In the genomic region with DNA sequence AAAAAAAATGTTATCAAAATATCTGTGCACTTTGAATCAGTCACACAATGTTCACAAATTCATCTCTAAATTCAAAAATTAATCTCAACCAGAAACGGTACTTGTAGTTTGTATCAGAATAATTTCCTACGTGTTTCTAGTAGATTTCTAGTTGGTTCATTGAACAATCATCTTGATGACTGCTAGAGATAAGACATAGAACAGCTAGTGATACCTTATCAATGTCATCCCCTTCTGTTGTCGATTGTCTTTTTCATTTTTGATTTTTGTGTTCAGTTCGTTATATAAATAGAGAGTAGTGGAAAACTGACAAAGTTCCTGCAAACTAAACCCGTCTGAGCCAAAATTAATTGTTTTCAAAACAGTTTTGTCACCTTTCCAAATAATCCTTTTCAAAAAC, we compare ENCODE assay signal across 7 worm cellular contexts.
A peak's percentile ranks its signal among the peaks of the same experiment; 100 is the strongest.
TF ChIP-seq lines count a peak whose summit lies in the region.

No protein-coding gene starts in this region.

TF ChIP-seq in whole organism, L1 larva, 84 proteins besides CTCF, POLR2A, EP300 and RAD21 (continues in another document):
- TF ChIP-seq elt-2 (tag; optimal IDR thresholded peaks at IDR 0.05; lab: Kevin White, UChicago) (peak; percentile 55), tlp-1 (tag; optimal IDR thresholded peaks at IDR 0.05; lab: Kevin White, UChicago) (no peak), nhr-19 (GFP tag; conservative IDR thresholded peaks at IDR 0.05; lab: Robert Waterston, UW) (0 out of 2 replicates have a peak, but pooled peaks have one; percentile 6), unc-130 (tag; optimal IDR thresholded peaks at IDR 0.05; lab: Kevin White, UChicago) (no peak), pqm-1 (tag; optimal IDR thresholded peaks at IDR 0.05; lab: Kevin White, UChicago) (peak; percentile 55), blmp-1 (tag; optimal IDR thresholded peaks at IDR 0.05; lab: Kevin White, UChicago) (peak; percentile 18), nhr-76 (tag; optimal IDR thresholded peaks at IDR 0.05; lab: Kevin White, UChicago) (no peak), fkh-4 (tag; optimal IDR thresholded peaks at IDR 0.05; lab: Kevin White, UChicago; ENCODE audit: borderline replicate concordance) (no peak), snu-23 (GFP tag; optimal IDR thresholded peaks at IDR 0.05; lab: Kevin White, UChicago) (peak; percentile 23), nhr-20 (tag; optimal IDR thresholded peaks at IDR 0.05; lab: Kevin White, UChicago) (peak; percentile 58), sox-4 (tag; optimal IDR thresholded peaks at IDR 0.05; lab: Kevin White, UChicago) (no peak), fkh-8 (tag; optimal IDR thresholded peaks at IDR 0.05; lab: Kevin White, UChicago) (no peak)

TF ChIP-seq in whole organism, L2 larva, 48 proteins besides CTCF, POLR2A, EP300 and RAD21:
- TF ChIP-seq lsy-2 (tag; optimal IDR thresholded peaks at IDR 0.05; lab: Kevin White, UChicago) (no peak), nhr-129 (tag; optimal IDR thresholded peaks at IDR 0.05; lab: Kevin White, UChicago) (peak; percentile 31), fos-1 (tag; optimal IDR thresholded peaks at IDR 0.05; lab: Kevin White, UChicago) (peak; percentile 76), ztf-4 (tag; optimal IDR thresholded peaks at IDR 0.05; lab: Kevin White, UChicago) (no peak), crh-2 (tag; optimal IDR thresholded peaks at IDR 0.05; lab: Kevin White, UChicago) (peak; percentile 30), skn-1 (tag; optimal IDR thresholded peaks at IDR 0.05; lab: Kevin White, UChicago) (peak; percentile 88)

TF ChIP-seq in whole organism, L3 larva, 47 proteins besides CTCF, POLR2A, EP300 and RAD21 (continues in another document):
- no peak for TF ChIP-seq daf-12 (tag; optimal IDR thresholded peaks at IDR 0.05; lab: Kevin White, UChicago)
- TF ChIP-seq nhr-67 (tag; optimal IDR thresholded peaks at IDR 0.05; lab: Kevin White, UChicago) = no peak
- no peak for TF ChIP-seq mdl-1 (tag; optimal IDR thresholded peaks at IDR 0.05; lab: Kevin White, UChicago)
- TF ChIP-seq ama-1 (optimal IDR thresholded peaks at IDR 0.05; lab: Kevin White, UChicago) = no peak
- TF ChIP-seq elt-3 (tag; optimal IDR thresholded peaks at IDR 0.05; lab: Kevin White, UChicago) = peak in 2 of 3 experiments; percentile 65 to 77
- no peak for TF ChIP-seq nhr-11 (tag; optimal IDR thresholded peaks at IDR 0.05; lab: Kevin White, UChicago)
- TF ChIP-seq nhr-23 (tag; optimal IDR thresholded peaks at IDR 0.05; lab: Kevin White, UChicago) = no peak
- TF ChIP-seq lin-15B (tag; optimal IDR thresholded peaks at IDR 0.05; lab: Kevin White, UChicago) = no peak
- no peak for TF ChIP-seq ceh-16 (tag; optimal IDR thresholded peaks at IDR 0.05; lab: Kevin White, UChicago)
- peak; percentile 61 for TF ChIP-seq skn-1 (tag; optimal IDR thresholded peaks at IDR 0.05; lab: Kevin White, UChicago)
- no peak for TF ChIP-seq nhr-25 (tag; optimal IDR thresholded peaks at IDR 0.05; lab: Kevin White, UChicago)
- TF ChIP-seq nhr-76 (tag; optimal IDR thresholded peaks at IDR 0.05; lab: Kevin White, UChicago) = no peak
- TF ChIP-seq lin-39 (tag; optimal IDR thresholded peaks at IDR 0.05; lab: Kevin White, UChicago) = no peak
- no peak for TF ChIP-seq ceh-28 (tag; optimal IDR thresholded peaks at IDR 0.05; lab: Kevin White, UChicago)

TF ChIP-seq in whole organism, L4 larva, 104 proteins besides CTCF, POLR2A, EP300 and RAD21:
- TF ChIP-seq F10B5.3 (tag; optimal IDR thresholded peaks at IDR 0.05; lab: Kevin White, UChicago) (no peak), set-16 (GFP tag; IDR thresholded peaks at IDR 0.05; lab: Robert Waterston, UW) (no peak), lin-1 (GFP tag; IDR thresholded peaks at IDR 0.05; lab: Robert Waterston, UW) (no peak), php-3 (GFP tag; IDR thresholded peaks at IDR 0.05; lab: Robert Waterston, UW) (no peak), daf-16 (GFP tag; optimal IDR thresholded peaks at IDR 0.05; lab: Kevin White, UChicago) (no peak), daf-16 (tag; optimal IDR thresholded peaks at IDR 0.05; lab: Kevin White, UChicago) (peak; percentile 63), Y5F2A.4 (GFP tag; optimal IDR thresholded peaks at IDR 0.05; lab: Kevin White, UChicago) (no peak), Y48G9A.11 (GFP tag; IDR thresholded peaks at IDR 0.05; lab: Robert Waterston, UW) (no peak), pqm-1 (tag; optimal IDR thresholded peaks at IDR 0.05; lab: Kevin White, UChicago) (peak; percentile 52), nhr-28 (tag; optimal IDR thresholded peaks at IDR 0.05; lab: Kevin White, UChicago) (peak; percentile 99), hif-1 (tag; optimal IDR thresholded peaks at IDR 0.05; lab: Kevin White, UChicago) (peak in 1 of 2 experiments; percentile 88), dve-1 (tag; optimal IDR thresholded peaks at IDR 0.05; lab: Kevin White, UChicago; ENCODE audit: insufficient read depth) (peak; percentile 71), dmd-6 (GFP tag; IDR thresholded peaks at IDR 0.05; lab: Robert Waterston, UW) (peak; percentile 72), nhr-25 (tag; optimal IDR thresholded peaks at IDR 0.05; lab: Kevin White, UChicago; ENCODE audit: borderline replicate concordance, insufficient read depth) (no peak)
TF ChIP-seq in whole organism, L4 larva: peak in this region for 6.

TF ChIP-seq in whole organism, late embryonic, 69 proteins besides CTCF, POLR2A, EP300 and RAD21:
- TF ChIP-seq elt-2 (tag; optimal IDR thresholded peaks at IDR 0.05; lab: Kevin White, UChicago) (peak; percentile 77), sox-4 (tag; optimal IDR thresholded peaks at IDR 0.05; lab: Kevin White, UChicago) (no peak), hlh-8 (tag; optimal IDR thresholded peaks at IDR 0.05; lab: Kevin White, UChicago) (no peak)

TF ChIP-seq in whole organism, mixed stage, embryonic, 35 proteins besides CTCF, POLR2A, EP300 and RAD21:
- no peak for TF ChIP-seq nhr-2 (tag; optimal IDR thresholded peaks at IDR 0.05; lab: Kevin White, UChicago)
- peak; percentile 31 for TF ChIP-seq elt-3 (tag; optimal IDR thresholded peaks at IDR 0.05; lab: Kevin White, UChicago)
TF ChIP-seq in whole organism, mixed stage, embryonic: peak in this region for 1.

TF ChIP-seq in whole organism, young adult, 124 proteins besides CTCF, POLR2A, EP300 and RAD21:
- no peak for TF ChIP-seq rcor-1 (GFP tag; IDR thresholded peaks at IDR 0.05; lab: Robert Waterston, UW)
- TF ChIP-seq mes-4 (tag; optimal IDR thresholded peaks at IDR 0.05; lab: Kevin White, UChicago) = no peak
- peak; percentile 27 for TF ChIP-seq nhr-80 (tag; optimal IDR thresholded peaks at IDR 0.05; lab: Kevin White, UChicago)
